Worm (Caenorhabditis elegans): Measurements from ENCODE around the gene pitr-5.

The pitr-5 gene

DNA sequence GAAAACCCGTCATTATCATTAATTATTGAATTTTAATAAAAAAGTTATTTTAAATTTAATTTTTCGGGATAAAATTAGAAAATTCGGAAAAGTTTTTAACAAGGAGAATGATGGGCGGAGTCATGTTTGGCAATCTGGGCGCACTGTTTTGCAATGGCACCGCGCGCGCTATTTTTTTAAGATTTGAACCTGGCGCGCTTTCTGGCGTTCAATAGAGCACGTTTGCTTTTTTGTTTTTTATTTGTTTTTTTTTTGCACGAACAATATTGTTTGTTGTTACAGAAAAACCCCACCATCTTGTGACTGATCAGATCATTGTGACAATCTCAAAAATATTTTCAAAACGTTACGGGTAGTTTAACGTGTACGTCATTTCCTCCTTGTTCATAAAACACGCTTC lies 52.5 kb downstream of the pitr-5 start, which contains the start of gene hyls-1:
Gene hyls-1 (plus strand): TSS at position 249 of the 400 bp plus-strand sequence.
- peak; percentile 88 for TF ChIP-seq W03F9.2 (tag; optimal IDR thresholded peaks at IDR 0.05)
- no peak for TF ChIP-seq dao-5 (tag; optimal IDR thresholded peaks at IDR 0.05)
- TF ChIP-seq him-1 (tag; optimal IDR thresholded peaks at IDR 0.05), result no peak

Data from whole organism, L4/young adult.